Worm (Caenorhabditis elegans) whole organism, late embryonic: ENCODE measurements around the gene R09H3.2.

Experiments
- C38D4.7 ChIP-seq: fragments of 200-800 bp; sonication (Bioruptor generic); optimal IDR thresholded peaks from 2 replicates; lab custom pipeline; 2018; ENCODE audit warnings: mild to moderate bottlenecking, missing genetic modification characterization, moderate library complexity, missing compliant biosample characterization
- ahr-1 ChIP-seq: sonication (generic microtip); optimal IDR thresholded peaks from 2 replicates; lab custom pipeline; 2016; ENCODE audit warnings: missing genetic modification characterization, missing compliant biosample characterization
- ceh-14 ChIP-seq: sonication (generic microtip); optimal IDR thresholded peaks from 2 replicates; lab custom pipeline; 2016; ENCODE audit warnings: missing genotype, missing genetic modification characterization, missing compliant biosample characterization
- ceh-19 ChIP-seq: fragments of 200-800 bp; sonication (Bioruptor generic); optimal IDR thresholded peaks from 2 replicates; lab custom pipeline; 2018; ENCODE audit warnings: mild to moderate bottlenecking, missing genetic modification characterization, missing compliant biosample characterization
- ceh-22 ChIP-seq: sonication (generic microtip); optimal IDR thresholded peaks from 2 replicates; lab custom pipeline; 2017; ENCODE audit warnings: missing biosample characterization, missing genetic modification characterization
- ceh-24 ChIP-seq: sonication (generic microtip); optimal IDR thresholded peaks from 2 replicates; lab custom pipeline; 2016; ENCODE audit warnings: mild to moderate bottlenecking, missing genetic modification characterization, missing compliant biosample characterization
- ceh-30 ChIP-seq: fragments of 150-350 bp; optimal IDR thresholded peaks from 2 replicates; lab custom pipeline; 2014; ENCODE audit warnings: missing biosample characterization, missing genetic modification characterization
- ceh-31 ChIP-seq: sonication (generic microtip); optimal IDR thresholded peaks from 2 replicates; lab custom pipeline; 2016; ENCODE audit warnings: missing genetic modification characterization, missing compliant biosample characterization
- ceh-48 ChIP-seq: sonication (generic microtip); optimal IDR thresholded peaks from 2 replicates; lab custom pipeline; 2016; ENCODE audit warnings: missing genetic modification characterization, inconsistent platforms, missing compliant biosample characterization
- ceh-9 ChIP-seq: sonication (generic microtip); optimal IDR thresholded peaks from 2 replicates; lab custom pipeline; 2016; ENCODE audit warnings: mild to moderate bottlenecking, missing genetic modification characterization, inconsistent platforms, missing compliant biosample characterization
- che-1 ChIP-seq: sonication (generic microtip); optimal IDR thresholded peaks from 2 replicates; lab custom pipeline; 2016; ENCODE audit warnings: mild to moderate bottlenecking, missing genetic modification characterization, missing compliant biosample characterization
- dmd-4 ChIP-seq: sonication (generic microtip); optimal IDR thresholded peaks from 2 replicates; lab custom pipeline; 2016; ENCODE audit warnings: borderline replicate concordance, missing genetic modification characterization, missing compliant biosample characterization
- dve-1 ChIP-seq: sonication (generic microtip); optimal IDR thresholded peaks from 2 replicates; lab custom pipeline; 2017; ENCODE audit warnings: antibody characterized with exemption, mild to moderate bottlenecking, missing genetic modification characterization, missing compliant biosample characterization
- ets-4 ChIP-seq: sonication (generic microtip); optimal IDR thresholded peaks from 2 replicates; lab custom pipeline; 2016; ENCODE audit warnings: missing genetic modification characterization, missing compliant biosample characterization
- fkh-6 ChIP-seq: sonication (generic microtip); optimal IDR thresholded peaks from 2 replicates; lab custom pipeline; 2016; ENCODE audit warnings: missing genetic modification characterization, missing compliant biosample characterization
- gmeb-2 ChIP-seq: sonication (generic microtip); optimal IDR thresholded peaks from 2 replicates; lab custom pipeline; 2016; ENCODE audit warnings: missing genetic modification characterization, inconsistent platforms, missing compliant biosample characterization
- hlh-13 ChIP-seq: fragments of 200-800 bp; sonication (Bioruptor generic); optimal IDR thresholded peaks from 2 replicates; lab custom pipeline; 2018; ENCODE audit warnings: mild to moderate bottlenecking, missing genetic modification characterization, missing compliant biosample characterization
- hlh-15 ChIP-seq: sonication (generic microtip); optimal IDR thresholded peaks from 2 replicates; lab custom pipeline; 2016; ENCODE audit warnings: missing genetic modification characterization, missing compliant biosample characterization
- hlh-8 ChIP-seq: sonication (generic microtip); optimal IDR thresholded peaks from 2 replicates; lab custom pipeline; 2016; ENCODE audit warnings: missing genotype, missing genetic modification characterization, missing compliant biosample characterization
- lim-6 ChIP-seq: sonication (generic microtip); optimal IDR thresholded peaks from 2 replicates; lab custom pipeline; 2016; ENCODE audit warnings: missing genetic modification characterization, missing compliant biosample characterization
- lin-11 ChIP-seq: fragments of 200-800 bp; sonication (Bioruptor generic); optimal IDR thresholded peaks from 2 replicates; lab custom pipeline; 2018; ENCODE audit warnings: mild to moderate bottlenecking, missing genetic modification characterization, missing compliant biosample characterization
- nfya-1 ChIP-seq: sonication (generic microtip); optimal IDR thresholded peaks from 2 replicates; lab custom pipeline; 2017; ENCODE audit warnings: missing genetic modification characterization, mild to moderate bottlenecking, missing compliant biosample characterization, antibody characterized with exemption, moderate library complexity
- nhr-11 ChIP-seq: fragments of 150-350 bp; optimal IDR thresholded peaks from 2 replicates; lab custom pipeline; 2014; ENCODE audit warnings: missing biosample characterization, missing genetic modification characterization
- nhr-232 ChIP-seq: sonication (generic microtip); optimal IDR thresholded peaks from 2 replicates; lab custom pipeline; 2016; ENCODE audit warnings: missing genetic modification characterization, missing compliant biosample characterization
- npax-4 ChIP-seq: sonication (generic microtip); optimal IDR thresholded peaks from 2 replicates; lab custom pipeline; 2016; ENCODE audit warnings: missing genetic modification characterization, missing compliant biosample characterization
- odd-2 ChIP-seq: sonication (generic microtip); optimal IDR thresholded peaks from 2 replicates; lab custom pipeline; 2017; ENCODE audit warnings: antibody characterized with exemption, mild to moderate bottlenecking, missing genetic modification characterization, missing compliant biosample characterization
- pat-9 ChIP-seq: fragments of 200-800 bp; sonication (Bioruptor generic); optimal IDR thresholded peaks from 2 replicates; lab custom pipeline; 2018; ENCODE audit warnings: mild to moderate bottlenecking, missing genetic modification characterization, moderate library complexity, missing compliant biosample characterization
- pha-4 ChIP-seq: fragments of 150-350 bp; optimal IDR thresholded peaks from 2 replicates; lab custom pipeline; 2018; ENCODE audit warnings: missing biosample characterization, missing genetic modification reagents, missing genetic modification characterization
- ref-2 ChIP-seq: sonication (generic microtip); optimal IDR thresholded peaks from 2 replicates; lab custom pipeline; 2016; ENCODE audit warnings: missing genetic modification characterization, missing compliant biosample characterization
- rnt-1 ChIP-seq: sonication (generic microtip); optimal IDR thresholded peaks from 2 replicates; lab custom pipeline; 2016; ENCODE audit warnings: missing genetic modification characterization, missing compliant biosample characterization
- sox-4 ChIP-seq: sonication (generic microtip); optimal IDR thresholded peaks from 2 replicates; lab custom pipeline; 2017; ENCODE audit warnings: mild to moderate bottlenecking, missing genetic modification characterization, inconsistent platforms, missing compliant biosample characterization
- syd-9 ChIP-seq: sonication (generic microtip); optimal IDR thresholded peaks from 2 replicates; lab custom pipeline; 2016; ENCODE audit warnings: mild to moderate bottlenecking, missing genetic modification characterization, moderate library complexity, missing compliant biosample characterization
- tbx-7 ChIP-seq: sonication (generic microtip); optimal IDR thresholded peaks from 2 replicates; lab custom pipeline; 2016; ENCODE audit warnings: missing genotype, missing genetic modification characterization, missing compliant biosample characterization
- unc-55 ChIP-seq: sonication (generic microtip); optimal IDR thresholded peaks from 2 replicates; lab custom pipeline; 2017; ENCODE audit warnings: missing biosample characterization, missing genetic modification reagents, missing genetic modification characterization
- zip-5 ChIP-seq: sonication (generic microtip); optimal IDR thresholded peaks from 2 replicates; lab custom pipeline; 2016; ENCODE audit warnings: missing genetic modification characterization, missing compliant biosample characterization
- ztf-16 ChIP-seq: sonication (generic microtip); optimal IDR thresholded peaks from 2 replicates; lab custom pipeline; 2017; ENCODE audit warnings: missing genetic modification characterization, missing compliant biosample characterization

R09H3.2 gene

DNA sequence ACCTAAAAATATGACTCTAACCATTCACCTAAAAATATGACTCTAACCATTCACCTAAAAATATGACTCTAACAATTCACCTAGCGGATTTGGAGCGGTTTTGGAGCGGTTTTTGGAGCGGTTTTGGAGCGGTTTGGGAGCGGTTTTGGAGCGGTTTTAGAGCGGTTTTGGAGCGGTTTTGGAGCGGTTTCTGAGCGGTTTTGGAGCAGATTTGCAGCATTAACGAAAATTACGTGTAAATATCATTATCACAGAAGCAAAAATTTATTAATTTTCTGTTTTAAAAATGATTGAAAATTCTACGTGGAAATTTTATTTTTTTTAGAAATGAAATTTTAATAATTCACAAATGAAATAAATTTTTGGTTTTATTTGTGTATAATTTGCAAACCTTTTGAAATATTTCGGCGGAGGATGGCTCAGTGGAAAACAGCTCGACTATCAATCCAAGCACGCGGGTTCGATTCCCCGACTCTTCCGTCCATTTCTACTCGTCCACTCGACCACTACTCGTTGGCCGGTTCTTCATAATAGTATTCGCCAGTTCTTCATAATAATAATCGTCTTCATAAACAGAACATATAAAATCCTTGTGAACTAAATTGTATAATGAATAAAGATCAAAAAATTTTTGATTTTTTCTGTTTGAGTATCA is 21.3 kb downstream of the R09H3.2 start:
- TF ChIP-seq hlh-15 (tag; lab: Kevin White, UChicago) (no peak), npax-4 (tag; lab: Kevin White, UChicago) (no peak), gmeb-2 (tag; lab: Kevin White, UChicago) (no peak), ztf-16 (no peak), syd-9 (tag; lab: Kevin White, UChicago) (no peak), ceh-30 (tag; lab: Kevin White, UChicago) (no peak), lim-6 (tag; lab: Kevin White, UChicago) (no peak), rnt-1 (tag; lab: Kevin White, UChicago) (no peak), C38D4.7 (GFP tag; lab: Kevin White, UChicago) (no peak), pat-9 (tag; lab: Kevin White, UChicago) (no peak), unc-55 (GFP tag; lab: Kevin White, UChicago) (no peak), ets-4 (no peak), nhr-11 (no peak), lin-11 (tag; lab: Kevin White, UChicago) (no peak), hlh-8 (tag; lab: Kevin White, UChicago) (no peak), ceh-24 (tag; lab: Kevin White, UChicago) (no peak), ceh-14 (tag; lab: Kevin White, UChicago) (no peak), tbx-7 (no peak), ceh-19 (GFP tag; lab: Kevin White, UChicago) (no peak)

DNA sequence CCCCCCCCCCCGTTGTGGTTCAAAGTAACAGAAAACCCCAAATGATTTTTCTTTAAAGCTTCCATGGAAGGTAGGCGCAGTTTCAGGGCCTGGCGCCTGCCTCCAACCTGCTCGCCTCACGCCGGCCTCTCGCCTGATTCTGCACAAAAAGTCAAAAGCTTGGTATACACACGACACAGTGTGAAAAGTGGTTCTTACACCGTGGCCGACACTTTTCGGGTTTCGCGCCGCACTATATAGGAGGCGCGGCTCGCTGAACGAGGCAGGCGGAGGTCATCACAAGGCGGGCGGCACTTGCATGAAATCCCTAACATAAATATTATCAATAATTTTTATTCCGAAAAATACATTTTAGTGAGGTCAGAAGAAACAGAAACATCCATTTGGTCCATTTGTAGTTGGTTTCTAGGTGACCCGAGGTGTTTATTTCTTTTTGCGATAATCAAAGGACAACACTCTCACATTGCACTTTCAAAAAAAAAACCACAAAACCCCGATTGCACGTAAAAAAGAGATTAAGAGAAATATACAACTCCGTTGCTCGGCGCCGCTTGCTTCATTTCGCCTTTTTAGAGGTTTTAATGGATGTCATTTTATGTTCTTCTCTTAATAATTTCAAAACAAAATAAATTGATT is 33.8 kb downstream of the R09H3.2 start, which contains the start of gene ZK380.2:
Gene ZK380.2, plus strand, starts transcription at position 586 of the 636 bp plus-strand sequence.
- no peak for TF ChIP-seq pha-4 (tag; lab: Kevin White, UChicago)
- no peak for TF ChIP-seq ceh-31 (tag; lab: Kevin White, UChicago)
- TF ChIP-seq rnt-1 (tag; lab: Kevin White, UChicago): no peak
- TF ChIP-seq ceh-24 (tag; lab: Kevin White, UChicago): no peak
- TF ChIP-seq C38D4.7 (GFP tag; lab: Kevin White, UChicago): no peak
- TF ChIP-seq ceh-22 (tag; lab: Kevin White, UChicago): no peak
- no peak for TF ChIP-seq ref-2 (tag; lab: Kevin White, UChicago)
- no peak for TF ChIP-seq sox-4 (tag; lab: Kevin White, UChicago)
- TF ChIP-seq ceh-19 (GFP tag; lab: Kevin White, UChicago): no peak
- TF ChIP-seq nfya-1: no peak
- TF ChIP-seq nhr-232 (tag; lab: Kevin White, UChicago): no peak
- TF ChIP-seq ahr-1 (tag; lab: Kevin White, UChicago): no peak
- TF ChIP-seq che-1: no peak
- no peak for TF ChIP-seq odd-2
- no peak for TF ChIP-seq hlh-13 (GFP tag; lab: Kevin White, UChicago)
- no peak for TF ChIP-seq ets-4
- TF ChIP-seq gmeb-2 (tag; lab: Kevin White, UChicago): no peak

- TF ChIP-seq lim-6 (tag; lab: Kevin White, UChicago) (no peak), odd-2 (no peak), gmeb-2 (tag; lab: Kevin White, UChicago) (no peak), nhr-11 (no peak), dmd-4 (no peak), ceh-48 (tag; lab: Kevin White, UChicago) (no peak), nfya-1 (no peak), zip-5 (no peak), fkh-6 (tag; lab: Kevin White, UChicago) (no peak), npax-4 (tag; lab: Kevin White, UChicago) (no peak), dve-1 (tag; lab: Kevin White, UChicago) (no peak), ceh-9 (tag; lab: Kevin White, UChicago) (no peak)
Observed at ce11 chrX:1629746-1630145, 35.1 kb downstream of the R09H3.2 start.
